Worm (Caenorhabditis elegans): Measurements from ENCODE around the gene ZK1127.13.

DNA sequence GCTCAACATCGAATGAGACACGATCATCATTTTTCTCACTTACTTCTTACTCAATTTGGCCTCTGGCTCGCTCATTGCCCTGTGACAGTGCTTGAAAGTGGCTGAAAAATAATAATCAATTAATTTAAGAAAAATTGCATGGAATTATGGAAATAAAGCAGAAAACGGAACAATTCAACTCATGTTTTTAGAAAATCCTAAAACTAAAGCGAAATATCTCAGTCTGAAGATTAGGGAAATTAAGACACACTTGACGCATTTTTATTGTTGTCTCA, 19.2 kb downstream of the ZK1127.13 start, which contains the start of gene kars-1:
- no peak for TF ChIP-seq unc-55 (GFP tag; optimal IDR thresholded peaks at IDR 0.05)
- no peak for TF ChIP-seq madf-2 (tag; optimal IDR thresholded peaks at IDR 0.05)
- TF ChIP-seq ama-1 (optimal IDR thresholded peaks at IDR 0.05), result no peak
- no peak for TF ChIP-seq ceh-19 (GFP tag; optimal IDR thresholded peaks at IDR 0.05)
- no peak for TF ChIP-seq pha-4 (tag; optimal IDR thresholded peaks at IDR 0.05)
- no peak for TF ChIP-seq pag-3 (tag; optimal IDR thresholded peaks at IDR 0.05; ENCODE audit: borderline replicate concordance)
